Fruit fly (Drosophila melanogaster) whole organism, embryonic: Measurements from ENCODE around the gene Mdh1.

ENCODE experiments used
- CG11247 ChIP-seq: fragments of 200-800 bp; sonication (Bioruptor generic); IDR thresholded peaks from 2 replicates; pipeline ENCODE4 v1.3.6; 2022; ENCODE audit warnings: missing biosample characterization, missing genetic modification characterization
- CG12071 ChIP-seq: fragments of 200-800 bp; sonication (Bioruptor generic); optimal IDR thresholded peaks from 3 replicates; lab custom pipeline; 2018; ENCODE audit warnings: missing biosample characterization, mild to moderate bottlenecking, missing genetic modification characterization
- CG15514 ChIP-seq: fragments of 200-800 bp; sonication (Bioruptor generic); optimal IDR thresholded peaks from 3 replicates; lab custom pipeline; 2017; ENCODE audit warnings: missing biosample characterization, missing genetic modification characterization, mild to moderate bottlenecking, moderate library complexity, missing genetic modification reagents
- CG16863 ChIP-seq: fragments of 200-800 bp; sonication (Bioruptor generic); optimal IDR thresholded peaks from 3 replicates; lab custom pipeline; 2016; ENCODE audit warnings: missing biosample characterization, missing genetic modification characterization
- CG17328 ChIP-seq: fragments of 200-800 bp; sonication (Bioruptor generic); IDR thresholded peaks from 2 replicates; pipeline ENCODE4 v1.3.6; 2022; ENCODE audit warnings: missing biosample characterization, missing genetic modification characterization
- CG17829 ChIP-seq: fragments of 200-800 bp; optimal IDR thresholded peaks from 2 replicates; lab custom pipeline; 2019; ENCODE audit warnings: missing biosample characterization, mild to moderate bottlenecking, missing genetic modification characterization, moderate library complexity
- CG2875 ChIP-seq: fragments of 200-800 bp; sonication (Bioruptor generic); optimal IDR thresholded peaks from 2 replicates; lab custom pipeline; 2017; ENCODE audit warnings: missing biosample characterization, mild to moderate bottlenecking, missing genetic modification characterization, missing genetic modification reagents
- CG30431 ChIP-seq: fragments of 200-800 bp; sonication (Bioruptor generic); optimal IDR thresholded peaks from 2 replicates; lab custom pipeline; 2017; ENCODE audit warnings: missing biosample characterization, missing genetic modification characterization
- CG31441 ChIP-seq: fragments of 200-800 bp; sonication (Bioruptor generic); IDR thresholded peaks from 2 replicates; pipeline ENCODE4 v1.3.6; 2022; ENCODE audit warnings: missing biosample characterization, missing genetic modification characterization
- CG3995 ChIP-seq: fragments of 200-800 bp; sonication (Bioruptor generic); optimal IDR thresholded peaks from 3 replicates; lab custom pipeline; 2016; ENCODE audit warnings: missing biosample characterization, missing genetic modification characterization
- CG6813 ChIP-seq: fragments of 200-800 bp; sonication (Bioruptor generic); optimal IDR thresholded peaks from 2 replicates; lab custom pipeline; 2017; ENCODE audit warnings: missing biosample characterization, missing genetic modification characterization, mild to moderate bottlenecking, moderate library complexity, missing genetic modification reagents
- CG7839 ChIP-seq: fragments of 200-800 bp; sonication (Bioruptor generic); optimal IDR thresholded peaks from 3 replicates; lab custom pipeline; 2018; ENCODE audit warnings: missing biosample characterization, mild to moderate bottlenecking, missing genetic modification characterization, moderate library complexity
- CG7987 ChIP-seq: fragments of 200-800 bp; sonication (Bioruptor generic); optimal IDR thresholded peaks from 2 replicates; lab custom pipeline; 2018; ENCODE audit warnings: missing biosample characterization, mild to moderate bottlenecking, missing genetic modification characterization, moderate library complexity
- CG8281 ChIP-seq: fragments of 200-800 bp; sonication (Bioruptor generic); optimal IDR thresholded peaks from 2 replicates; lab custom pipeline; 2018; ENCODE audit warnings: missing biosample characterization, mild to moderate bottlenecking, missing genetic modification characterization, moderate library complexity
- CG8359 ChIP-seq: fragments of 200-800 bp; sonication (Bioruptor generic); optimal IDR thresholded peaks from 2 replicates; lab custom pipeline; 2017; ENCODE audit warnings: missing biosample characterization, mild to moderate bottlenecking, missing genetic modification characterization, borderline replicate concordance
- CG8944 ChIP-seq: fragments of 200-800 bp; sonication (Bioruptor generic); optimal IDR thresholded peaks from 3 replicates; lab custom pipeline; 2016; ENCODE audit warnings: missing biosample characterization, missing genetic modification characterization
- CG9437 ChIP-seq: fragments of 200-800 bp; sonication (Bioruptor generic); optimal IDR thresholded peaks from 2 replicates; lab custom pipeline; 2018; ENCODE audit warnings: missing biosample characterization, mild to moderate bottlenecking, missing genetic modification characterization
- D19A ChIP-seq: fragments of 200-800 bp; optimal IDR thresholded peaks from 3 replicates; lab custom pipeline; 2019; ENCODE audit warnings: missing biosample characterization, mild to moderate bottlenecking, missing genetic modification characterization, moderate library complexity
- D19B ChIP-seq: fragments of 200-800 bp; sonication (Bioruptor generic); optimal IDR thresholded peaks from 2 replicates; lab custom pipeline; 2017; ENCODE audit warnings: missing biosample characterization, mild to moderate bottlenecking, missing genetic modification characterization
- E2f1 ChIP-seq: fragments of 200-800 bp; sonication (Bioruptor generic); IDR thresholded peaks from 2 replicates; pipeline ENCODE4 v1.3.6; 2022; ENCODE audit warnings: missing biosample characterization, missing genetic modification characterization
- Elba2 ChIP-seq: fragments of 200-800 bp; sonication (Bioruptor generic); optimal IDR thresholded peaks from 3 replicates; lab custom pipeline; 2016; ENCODE audit warnings: missing biosample characterization, missing genetic modification characterization
- Fer1 ChIP-seq: fragments of 200-800 bp; sonication (Bioruptor generic); optimal IDR thresholded peaks from 2 replicates; lab custom pipeline; 2017; ENCODE audit warnings: missing biosample characterization, mild to moderate bottlenecking, missing genetic modification characterization
- HLH4C ChIP-seq: fragments of 200-800 bp; sonication (Bioruptor generic); IDR thresholded peaks from 3 replicates; pipeline ENCODE4 v1.3.6; 2022; ENCODE audit warnings: missing biosample characterization, missing genetic modification characterization; ENCODE audit not compliant: partially characterized antibody
- Hand ChIP-seq: fragments of 200-800 bp; sonication (Bioruptor generic); optimal IDR thresholded peaks from 2 replicates; lab custom pipeline; 2017; ENCODE audit warnings: mild to moderate bottlenecking, missing biosample characterization, missing genetic modification reagents, missing genetic modification characterization
- Hr39 ChIP-seq: fragments of >200 bp; optimal IDR thresholded peaks from 2 replicates; lab custom pipeline; 2017
- Lhr ChIP-seq: fragments of 200-800 bp; sonication (Bioruptor generic); optimal IDR thresholded peaks from 3 replicates; lab custom pipeline; 2017; ENCODE audit warnings: mild to moderate bottlenecking, missing biosample characterization, missing genetic modification reagents, missing genetic modification characterization
- Max ChIP-seq: fragments of 200-800 bp; sonication (Bioruptor generic); optimal IDR thresholded peaks from 2 replicates; lab custom pipeline; 2016; ENCODE audit warnings: missing biosample characterization, mild to moderate bottlenecking, missing genetic modification characterization
- NC2α ChIP-seq: fragments of 200-800 bp; sonication (Bioruptor generic); optimal IDR thresholded peaks from 2 replicates; lab custom pipeline; 2016; ENCODE audit warnings: missing biosample characterization, missing genetic modification characterization
- Rfx ChIP-seq: fragments of 200-800 bp; sonication (Bioruptor generic); IDR thresholded peaks from 2 replicates; pipeline ENCODE4 v1.3.6; 2022; ENCODE audit warnings: missing biosample characterization, missing genetic modification characterization
- Usf ChIP-seq: fragments of 200-800 bp; sonication (Bioruptor generic); optimal IDR thresholded peaks from 2 replicates; lab custom pipeline; 2017; ENCODE audit warnings: missing genotype, missing biosample characterization, missing genetic modification characterization
- ato ChIP-seq: fragments of 200-800 bp; sonication (Bioruptor generic); IDR thresholded peaks from 2 replicates; pipeline ENCODE4 v1.3.6; 2022; ENCODE audit warnings: missing biosample characterization, missing genetic modification characterization; ENCODE audit not compliant: partially characterized antibody
- az2 ChIP-seq: fragments of 200-800 bp; sonication (Bioruptor generic); optimal IDR thresholded peaks from 3 replicates; lab custom pipeline; 2016; ENCODE audit warnings: missing biosample characterization, missing genetic modification characterization
- chm ChIP-seq: fragments of 200-800 bp; sonication (Bioruptor generic); IDR thresholded peaks from 2 replicates; pipeline ENCODE4 v1.3.6; 2022; ENCODE audit warnings: missing biosample characterization, missing genetic modification characterization
- crc ChIP-seq: fragments of 200-800 bp; sonication (Bioruptor generic); optimal IDR thresholded peaks from 2 replicates; lab custom pipeline; 2016; ENCODE audit warnings: missing biosample characterization, missing genetic modification characterization
- danr ChIP-seq: fragments of 200-800 bp; sonication (Bioruptor generic); IDR thresholded peaks from 2 replicates; pipeline ENCODE4 v1.3.6; 2022; ENCODE audit warnings: missing biosample characterization, missing genetic modification characterization
- dati ChIP-seq: fragments of 200-800 bp; sonication (Bioruptor generic); IDR thresholded peaks from 2 replicates; pipeline ENCODE4 v1.3.6; 2022; ENCODE audit warnings: missing biosample characterization, missing genetic modification characterization
- emc ChIP-seq: fragments of 200-800 bp; sonication (Bioruptor generic); optimal IDR thresholded peaks from 2 replicates; lab custom pipeline; 2016; ENCODE audit warnings: missing biosample characterization, missing genetic modification characterization
- ewg ChIP-seq: fragments of 200-800 bp; sonication (Bioruptor generic); optimal IDR thresholded peaks from 3 replicates; lab custom pipeline; 2017; ENCODE audit warnings: mild to moderate bottlenecking, missing biosample characterization, missing genetic modification reagents, missing genetic modification characterization
- fd64A ChIP-seq: fragments of 200-800 bp; sonication (Bioruptor generic); optimal IDR thresholded peaks from 3 replicates; lab custom pipeline; 2018; ENCODE audit warnings: missing biosample characterization, mild to moderate bottlenecking, missing genetic modification characterization
- hb ChIP-seq: fragments of 200-800 bp; sonication (Bioruptor generic); IDR thresholded peaks from 3 replicates; pipeline ENCODE4 v1.3.6; 2022; ENCODE audit warnings: missing biosample characterization, missing genetic modification characterization; ENCODE audit not compliant: partially characterized antibody
- odd ChIP-seq: fragments of 200-800 bp; sonication (Bioruptor generic); optimal IDR thresholded peaks from 2 replicates; lab custom pipeline; 2017; ENCODE audit warnings: missing biosample characterization, mild to moderate bottlenecking, missing genetic modification characterization
- pita ChIP-seq: fragments of 200-800 bp; sonication (Bioruptor generic); optimal IDR thresholded peaks from 2 replicates; lab custom pipeline; 2017; ENCODE audit warnings: missing biosample characterization, mild to moderate bottlenecking, missing genetic modification characterization
- sens ChIP-seq: fragments of 200-800 bp; sonication (Bioruptor generic); peaks from one replicate; lab custom pipeline; 2016; ENCODE audit warnings: missing biosample characterization, missing genetic modification characterization
- sim ChIP-seq: fragments of 200-800 bp; sonication (Bioruptor generic); IDR thresholded peaks from 2 replicates; pipeline ENCODE4 v1.3.6; 2022; ENCODE audit warnings: missing biosample characterization, missing genetic modification characterization
- sr ChIP-seq: fragments of 200-800 bp; sonication (Bioruptor generic); IDR thresholded peaks from 3 replicates; pipeline ENCODE4 v1.3.6; 2022; ENCODE audit warnings: missing biosample characterization, missing genetic modification characterization
- stc ChIP-seq: fragments of 200-800 bp; sonication (Bioruptor generic); IDR thresholded peaks from 2 replicates; pipeline ENCODE4 v1.3.6; 2022; ENCODE audit warnings: missing biosample characterization, missing genetic modification characterization
- tap ChIP-seq: fragments of 200-800 bp; optimal IDR thresholded peaks from 3 replicates; lab custom pipeline; 2019; ENCODE audit warnings: missing biosample characterization, mild to moderate bottlenecking, missing genetic modification characterization, moderate library complexity
- tgo ChIP-seq: fragments of 200-800 bp; sonication (Bioruptor generic); IDR thresholded peaks from 3 replicates; pipeline ENCODE4 v1.3.6; 2022; ENCODE audit warnings: missing biosample characterization, missing genetic modification characterization
- ttk ChIP-seq: fragments of 200-800 bp; sonication (Bioruptor generic); IDR thresholded peaks from 2 replicates; pipeline ENCODE4 v2.1.2; 2022; ENCODE audit warnings: missing biosample characterization, missing genetic modification characterization
- unpg ChIP-seq: fragments of 200-800 bp; sonication (Bioruptor generic); optimal IDR thresholded peaks from 3 replicates; lab custom pipeline; 2018; ENCODE audit warnings: missing biosample characterization, mild to moderate bottlenecking, missing genetic modification characterization, moderate library complexity
- zen ChIP-seq: fragments of 200-800 bp; sonication (Bioruptor generic); optimal IDR thresholded peaks from 3 replicates; lab custom pipeline; 2018; ENCODE audit warnings: missing biosample characterization, mild to moderate bottlenecking, missing genetic modification characterization, moderate library complexity
- zfh1 ChIP-seq: fragments of 200-800 bp; sonication (Bioruptor generic); IDR thresholded peaks from 3 replicates; pipeline ENCODE4 v1.3.6; 2022; ENCODE audit warnings: missing biosample characterization, missing genetic modification characterization

Gene Mdh1

dm6 chr2L:10428528-10428927 is 32.4 kb upstream of the Mdh1 start, which contains the start of gene CG5188 (continued):
- TF ChIP-seq CG3995 (peak; percentile 6), ewg (GFP tag; lab: Kevin White, UChicago) (no peak), Rfx (peak; percentile 61), CG11247 (GFP tag; lab: Robert Waterston, UW) (no peak), tgo (GFP tag; lab: Robert Waterston, UW) (peak; percentile 17; the same call in 1 of the 3 replicates), CG17328 (GFP tag; lab: Robert Waterston, UW) (peak; percentile 68), Lhr (GFP tag; lab: Kevin White, UChicago) (no peak), zen (tag; lab: Kevin White, UChicago) (peak; percentile 20), chm (GFP tag; lab: Robert Waterston, UW) (no peak), hb (GFP tag; lab: Robert Waterston, UW) (no peak), Fer1 (GFP tag; lab: Kevin White, UChicago) (peak; percentile 48), Hr39 (lab: Kevin White, UChicago) (no peak), E2f1 (no peak), az2 (peak; percentile 68), NC2α (GFP tag; lab: Kevin White, UChicago) (no peak), emc (GFP tag; lab: Kevin White, UChicago) (no peak), Hand (GFP tag; lab: Kevin White, UChicago) (no peak), CG2875 (GFP tag; lab: Kevin White, UChicago) (no peak), Max (GFP tag; lab: Kevin White, UChicago) (peak; percentile 40), CG12071 (GFP tag; lab: Kevin White, UChicago) (no peak), sr (GFP tag; lab: Robert Waterston, UW) (no peak), CG8944 (GFP tag; lab: Kevin White, UChicago) (no peak), zfh1 (GFP tag; lab: Robert Waterston, UW) (peak; percentile 37; the same call in 1 of the 3 replicates), sim (GFP tag; lab: Robert Waterston, UW) (no peak), D19B (GFP tag; lab: Kevin White, UChicago) (no peak), CG15514 (peak; percentile 44), CG31441 (GFP tag; lab: Robert Waterston, UW) (peak; percentile 64), CG30431 (GFP tag; lab: Kevin White, UChicago) (no peak), ttk (GFP tag; lab: Robert Waterston, UW) (no peak), D19A (tag; lab: Kevin White, UChicago) (no peak), HLH4C (no peak), fd64A (GFP tag; lab: Kevin White, UChicago) (no peak), tap (no peak), CG9437 (peak; percentile 25), CG17829 (tag; lab: Kevin White, UChicago) (peak; percentile 68), CG8359 (GFP tag; lab: Kevin White, UChicago) (no peak), ato (peak; percentile 53; the same call in 1 of the 2 replicates), Usf (no peak), CG16863 (GFP tag; lab: Kevin White, UChicago) (no peak), CG6813 (no peak), dati (no peak), sens (GFP tag; lab: Kevin White, UChicago) (no peak), CG8281 (no peak), CG7839 (tag; lab: Kevin White, UChicago) (peak; percentile 63), stc (peak; percentile 62; the same call in 1 of the 2 replicates), crc (no peak), pita (GFP tag; lab: Kevin White, UChicago) (no peak), Elba2 (GFP tag; lab: Kevin White, UChicago) (no peak), danr (GFP tag; lab: Robert Waterston, UW) (no peak), unpg (GFP tag; lab: Kevin White, UChicago) (peak; percentile 54), odd (GFP tag; lab: Kevin White, UChicago) (no peak), CG7987 (GFP tag; lab: Kevin White, UChicago) (no peak)
